Fruit fly (Drosophila melanogaster) whole organism, pupa: Measurements from ENCODE around the gene TwdlR.

ENCODE experiments used
- CG12605 ChIP-seq: fragments of 200-800 bp; sonication (Bioruptor generic); IDR thresholded peaks from 2 replicates; pipeline ENCODE4 v1.3.6; 2022; ENCODE audit warnings: missing biosample characterization, missing genetic modification characterization
- CG4496 ChIP-seq: fragments of 200-800 bp; sonication (Bioruptor generic); IDR thresholded peaks from 3 replicates; pipeline ENCODE4 v1.3.6; 2022; ENCODE audit warnings: missing biosample characterization, missing genetic modification characterization
- CG8159 ChIP-seq: fragments of 200-800 bp; sonication (Bioruptor generic); optimal IDR thresholded peaks from 3 replicates; lab custom pipeline; 2018; ENCODE audit warnings: missing biosample characterization, mild to moderate bottlenecking, missing genetic modification characterization, moderate library complexity
- CG8301 ChIP-seq: fragments of 200-800 bp; sonication (Bioruptor generic); optimal IDR thresholded peaks from 2 replicates; lab custom pipeline; 2018; ENCODE audit warnings: missing biosample characterization, mild to moderate bottlenecking, missing genetic modification characterization
- D1 ChIP-seq: fragments of 200-800 bp; sonication (Bioruptor generic); optimal IDR thresholded peaks from 2 replicates; lab custom pipeline; 2018; ENCODE audit warnings: missing biosample characterization, mild to moderate bottlenecking, missing genetic modification characterization, moderate library complexity
- EcR ChIP-seq: fragments of 200-800 bp; sonication (Bioruptor generic); optimal IDR thresholded peaks from 3 replicates; lab custom pipeline; 2019; ENCODE audit warnings: missing biosample characterization, missing genetic modification characterization, mild to moderate bottlenecking, moderate library complexity, missing genetic modification reagents
- Pif1A ChIP-seq: fragments of 200-800 bp; sonication (Bioruptor generic); optimal IDR thresholded peaks from 3 replicates; lab custom pipeline; 2016; ENCODE audit warnings: missing biosample characterization, missing genetic modification characterization
- Pif1B ChIP-seq: fragments of 200-800 bp; sonication (Bioruptor generic); optimal IDR thresholded peaks from 3 replicates; lab custom pipeline; 2016; ENCODE audit warnings: missing biosample characterization, missing genetic modification characterization
- fd96Ca ChIP-seq: fragments of 200-800 bp; sonication (Bioruptor generic); IDR thresholded peaks from 3 replicates; pipeline ENCODE4 v1.3.6; 2022; ENCODE audit warnings: missing biosample characterization, missing genetic modification characterization
- rn ChIP-seq: fragments of 200-800 bp; sonication (Bioruptor generic); IDR thresholded peaks from 2 replicates; pipeline ENCODE4 v1.3.6; 2022; ENCODE audit warnings: missing biosample characterization, missing genetic modification characterization

- TF ChIP-seq CG8301 (tag; lab: Kevin White, UChicago) (no peak), EcR (GFP tag; lab: Kevin White, UChicago) (no peak), CG8159 (tag; lab: Kevin White, UChicago) (no peak), fd96Ca (GFP tag; lab: Robert Waterston, UW) (no peak), Pif1A (GFP tag; lab: Kevin White, UChicago) (no peak), rn (GFP tag; lab: Robert Waterston, UW) (no peak), CG12605 (GFP tag; lab: Robert Waterston, UW) (no peak), CG4496 (GFP tag; lab: Robert Waterston, UW) (no peak), D1 (tag; lab: Kevin White, UChicago) (no peak), Pif1B (no peak)
Observed at dm6 chr3R:26629618-26630017, 5.1 kb upstream of the TwdlR start, which contains the start of gene TwdlJ.
